Worm (Caenorhabditis elegans) whole organism, early embryonic: ENCODE measurements around the gene gpa-3.

Source experiments
- B0310.2 ChIP-seq: sonication (generic microtip); optimal IDR thresholded peaks from 2 replicates; lab custom pipeline; 2016; ENCODE audit warnings: mild to moderate bottlenecking, missing genetic modification characterization, missing compliant biosample characterization
- F13C5.2 ChIP-seq: sonication (generic microtip); optimal IDR thresholded peaks from 2 replicates; lab custom pipeline; 2017; ENCODE audit warnings: mild to moderate bottlenecking, missing genetic modification characterization, inconsistent platforms, missing compliant biosample characterization
- aly-1 ChIP-seq: sonication (generic microtip); optimal IDR thresholded peaks from 2 replicates; lab custom pipeline; 2016; ENCODE audit warnings: missing genetic modification characterization, missing compliant biosample characterization
- ama-1 ChIP-seq: fragments of 150-350 bp; optimal IDR thresholded peaks from 2 replicates; lab custom pipeline; 2014
- ceh-13 ChIP-seq: fragments of 200-800 bp; sonication (Bioruptor generic); optimal IDR thresholded peaks from 2 replicates; lab custom pipeline; 2018; ENCODE audit warnings: mild to moderate bottlenecking, missing genetic modification characterization, missing compliant biosample characterization
- ceh-36 ChIP-seq: sonication (generic microtip); optimal IDR thresholded peaks from 2 replicates; lab custom pipeline; 2016; ENCODE audit warnings: missing genetic modification characterization, inconsistent platforms, missing compliant biosample characterization
- ets-7 ChIP-seq: sonication (generic microtip); optimal IDR thresholded peaks from 2 replicates; lab custom pipeline; 2016; ENCODE audit warnings: missing genotype, missing genetic modification characterization, missing compliant biosample characterization
- flt-1 ChIP-seq: fragments of 200-800 bp; sonication (Bioruptor generic); IDR thresholded peaks from 2 replicates; pipeline ENCODE4 v1.3.6; 2022; ENCODE audit warnings: missing genetic modification characterization, missing compliant biosample characterization
- hmbx-1 ChIP-seq: sonication (generic microtip); optimal IDR thresholded peaks from 2 replicates; lab custom pipeline; 2016; ENCODE audit warnings: mild to moderate bottlenecking, missing genetic modification characterization, missing compliant biosample characterization
- hmg-4 ChIP-seq: fragments of 200-800 bp; sonication (Bioruptor generic); optimal IDR thresholded peaks from 2 replicates; lab custom pipeline; 2018; ENCODE audit warnings: mild to moderate bottlenecking, missing genetic modification characterization, missing compliant biosample characterization
- hnd-1 ChIP-seq: sonication (generic microtip); optimal IDR thresholded peaks from 2 replicates; lab custom pipeline; 2016; ENCODE audit warnings: missing genetic modification characterization, missing compliant biosample characterization
- pes-1 ChIP-seq: fragments of 200-800 bp; sonication (Bioruptor generic); IDR thresholded peaks from 2 replicates; pipeline ENCODE4 v1.3.6; 2022; ENCODE audit warnings: missing genetic modification reagents, missing genetic modification characterization, missing compliant biosample characterization
- scrt-1 ChIP-seq: fragments of 200-800 bp; sonication (Bioruptor generic); IDR thresholded peaks from 2 replicates; pipeline ENCODE4 v1.3.6; 2022; ENCODE audit warnings: missing genetic modification characterization, missing compliant biosample characterization
- sea-1 ChIP-seq: fragments of 200-800 bp; sonication (Bioruptor generic); conservative IDR thresholded peaks from 2 replicates; pipeline ENCODE4 v1.3.6; 2022; ENCODE audit warnings: missing genetic modification characterization, missing compliant biosample characterization
- tbx-11 ChIP-seq: fragments of 200-800 bp; sonication (Bioruptor generic); IDR thresholded peaks from 2 replicates; pipeline ENCODE4 v1.3.6; 2022; ENCODE audit warnings: missing genetic modification characterization, missing compliant biosample characterization
- tbx-37 ChIP-seq: fragments of 200-800 bp; sonication (Bioruptor generic); conservative IDR thresholded peaks from 2 replicates; pipeline ENCODE4 v1.3.6; 2022; ENCODE audit warnings: missing genetic modification reagents, missing genetic modification characterization, missing compliant biosample characterization
- tra-4 ChIP-seq: sonication (generic microtip); optimal IDR thresholded peaks from 2 replicates; lab custom pipeline; 2017; ENCODE audit warnings: missing genetic modification characterization, missing compliant biosample characterization

The gpa-3 gene

DNA sequence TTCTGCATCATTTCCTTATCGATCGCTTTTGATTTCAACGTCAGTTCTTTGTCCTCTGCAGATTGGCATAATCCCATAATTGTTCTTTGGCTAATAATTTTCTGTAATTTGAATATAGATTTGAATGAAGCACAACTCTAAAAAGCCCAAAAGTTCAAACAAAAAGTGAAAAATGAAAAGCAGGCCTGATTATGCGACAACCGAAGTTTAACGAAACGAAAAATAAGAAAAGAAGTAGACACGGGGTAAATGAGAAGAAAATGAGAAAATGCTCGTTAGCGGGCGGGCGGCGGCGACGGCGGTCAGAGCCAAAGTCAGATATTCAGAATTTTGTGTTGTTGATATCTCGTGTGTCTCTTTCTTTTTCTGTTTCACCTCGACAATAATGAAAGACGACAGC is at the start of gene gpa-3:
TSS of gene gpa-3 (minus strand) at position 101 of the 400 bp plus-strand sequence.
- TF ChIP-seq ets-7 (no peak), sea-1 (GFP tag; lab: Robert Waterston, UW) (no peak), ceh-36 (tag; lab: Kevin White, UChicago) (no peak), ceh-13 (GFP tag; lab: Kevin White, UChicago) (no peak), pes-1 (GFP tag; lab: Robert Waterston, UW) (no peak)

ce11 chrV:9408869-9409268 is 49.3 kb upstream of the gpa-3 start:
- TF ChIP-seq B0310.2 (tag; lab: Kevin White, UChicago) (no peak), ceh-13 (GFP tag; lab: Kevin White, UChicago) (no peak), F13C5.2 (no peak), ets-7 (no peak), hmbx-1 (no peak), ama-1 (lab: Kevin White, UChicago) (no peak), tbx-11 (GFP tag; lab: Robert Waterston, UW) (no peak), hnd-1 (tag; lab: Kevin White, UChicago) (no peak), sea-1 (GFP tag; lab: Robert Waterston, UW) (no peak), flt-1 (GFP tag; lab: Robert Waterston, UW) (no peak), scrt-1 (GFP tag; lab: Robert Waterston, UW) (no peak), pes-1 (GFP tag; lab: Robert Waterston, UW) (no peak), ceh-36 (tag; lab: Kevin White, UChicago) (no peak), tra-4 (tag; lab: Kevin White, UChicago) (no peak), aly-1 (tag; lab: Kevin White, UChicago) (no peak), hmg-4 (GFP tag; lab: Kevin White, UChicago) (no peak), tbx-37 (GFP tag; lab: Robert Waterston, UW) (no peak)

DNA sequence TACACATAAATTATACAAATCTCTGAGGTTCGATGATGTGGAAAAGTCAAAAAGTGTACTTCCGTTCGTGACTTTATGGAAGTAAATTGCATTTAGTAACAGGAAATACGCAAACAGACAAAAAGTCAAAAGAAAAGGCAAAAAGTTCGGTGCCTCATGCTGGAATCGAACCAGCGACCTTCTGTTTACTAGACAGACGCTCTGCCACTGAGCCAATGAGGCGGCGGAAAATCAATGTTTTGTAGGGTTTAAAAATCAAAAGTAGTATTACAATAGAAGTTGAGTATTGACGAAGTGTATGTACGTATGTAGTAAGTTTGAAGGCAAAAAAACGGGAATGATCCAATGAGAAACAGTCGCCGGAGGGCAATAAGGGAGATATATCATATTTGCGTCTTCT is 47.3 kb upstream of the gpa-3 start:
- TF ChIP-seq flt-1 (GFP tag; lab: Robert Waterston, UW) (no peak), ceh-13 (GFP tag; lab: Kevin White, UChicago) (no peak), pes-1 (GFP tag; lab: Robert Waterston, UW) (no peak), ama-1 (lab: Kevin White, UChicago) (no peak), F13C5.2 (no peak), ets-7 (no peak), ceh-36 (tag; lab: Kevin White, UChicago) (no peak), scrt-1 (GFP tag; lab: Robert Waterston, UW) (no peak)

- TF ChIP-seq tbx-11 (GFP tag; lab: Robert Waterston, UW), result no peak
- TF ChIP-seq ceh-36 (tag; lab: Kevin White, UChicago), result no peak
- TF ChIP-seq B0310.2 (tag; lab: Kevin White, UChicago), result no peak
- no peak for TF ChIP-seq tbx-37 (GFP tag; lab: Robert Waterston, UW)
Observed at ce11 chrV:9399886-9400373, 40.4 kb upstream of the gpa-3 start, which contains the start of gene trpp-4. TSS of gene trpp-4 (plus strand) at chrV:9400327.

- TF ChIP-seq scrt-1 (GFP tag; lab: Robert Waterston, UW) (no peak), aly-1 (tag; lab: Kevin White, UChicago) (no peak), tbx-37 (GFP tag; lab: Robert Waterston, UW) (no peak), tra-4 (tag; lab: Kevin White, UChicago) (no peak), F13C5.2 (no peak), hmg-4 (GFP tag; lab: Kevin White, UChicago) (no peak), hnd-1 (tag; lab: Kevin White, UChicago) (no peak), flt-1 (GFP tag; lab: Robert Waterston, UW) (no peak), hmbx-1 (no peak), sea-1 (GFP tag; lab: Robert Waterston, UW) (no peak), ceh-13 (GFP tag; lab: Kevin White, UChicago) (no peak), pes-1 (GFP tag; lab: Robert Waterston, UW) (no peak), ets-7 (no peak), ceh-36 (tag; lab: Kevin White, UChicago) (no peak), tbx-11 (GFP tag; lab: Robert Waterston, UW) (no peak)
Observed at ce11 chrV:9394938-9395639, 35.5 kb upstream of the gpa-3 start.

DNA sequence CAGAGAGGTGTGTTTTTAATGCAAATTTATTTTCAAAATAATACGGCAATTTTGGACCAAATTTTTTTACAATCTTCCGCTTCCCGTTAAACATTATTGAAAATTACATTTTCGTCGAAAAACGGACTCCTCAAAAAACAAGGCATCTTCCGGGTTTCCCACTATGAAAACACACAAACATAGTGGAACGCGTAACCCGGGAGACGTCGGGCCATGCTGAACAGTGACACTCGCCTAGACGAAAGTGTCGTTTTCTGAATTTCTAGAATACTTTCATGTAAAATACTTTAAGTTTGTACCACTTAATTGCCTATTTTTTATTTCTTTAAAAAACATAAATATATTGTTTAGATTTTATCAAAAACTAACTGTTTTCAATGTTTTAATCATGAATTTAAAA is 32.4 kb upstream of the gpa-3 start:
- TF ChIP-seq tra-4 (tag; lab: Kevin White, UChicago) (no peak), ama-1 (lab: Kevin White, UChicago) (no peak), F13C5.2 (no peak), tbx-11 (GFP tag; lab: Robert Waterston, UW) (no peak), hmg-4 (GFP tag; lab: Kevin White, UChicago) (no peak), B0310.2 (tag; lab: Kevin White, UChicago) (no peak), hnd-1 (tag; lab: Kevin White, UChicago) (no peak), aly-1 (tag; lab: Kevin White, UChicago) (no peak), pes-1 (GFP tag; lab: Robert Waterston, UW) (no peak), scrt-1 (GFP tag; lab: Robert Waterston, UW) (no peak), hmbx-1 (no peak)

DNA sequence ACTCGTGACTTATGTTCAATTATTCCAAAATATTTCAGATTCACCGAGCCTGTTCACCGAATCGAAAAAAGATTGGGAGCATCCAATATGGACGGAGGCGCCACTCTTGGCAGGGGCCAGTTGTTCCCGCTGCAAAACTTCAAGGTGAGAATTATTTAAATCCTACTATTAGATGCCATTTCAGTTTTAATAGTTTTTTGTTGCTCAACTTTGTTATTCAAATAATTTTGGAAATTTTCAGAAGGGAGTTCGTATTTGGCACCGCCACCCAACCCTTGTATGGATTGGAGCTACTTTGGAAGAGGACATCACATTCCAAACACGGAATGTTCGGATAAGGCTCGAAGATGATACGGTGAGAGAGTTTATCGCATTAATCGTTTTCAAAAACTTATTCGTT is 26.6 kb upstream of the gpa-3 start, which contains the start of gene hum-2:
TSS of gene hum-2 (plus strand) at position 33 of the 400 bp plus-strand sequence.
- TF ChIP-seq B0310.2 (tag; lab: Kevin White, UChicago), result no peak
- no peak for TF ChIP-seq scrt-1 (GFP tag; lab: Robert Waterston, UW)
- TF ChIP-seq ama-1 (lab: Kevin White, UChicago), result no peak
- no peak for TF ChIP-seq flt-1 (GFP tag; lab: Robert Waterston, UW)
- no peak for TF ChIP-seq aly-1 (tag; lab: Kevin White, UChicago)
- no peak for TF ChIP-seq tbx-37 (GFP tag; lab: Robert Waterston, UW)
- no peak for TF ChIP-seq tra-4 (tag; lab: Kevin White, UChicago)
- no peak for TF ChIP-seq hmg-4 (GFP tag; lab: Kevin White, UChicago)
- no peak for TF ChIP-seq sea-1 (GFP tag; lab: Robert Waterston, UW)
- TF ChIP-seq ets-7, result no peak
- TF ChIP-seq hnd-1 (tag; lab: Kevin White, UChicago), result no peak
- TF ChIP-seq pes-1 (GFP tag; lab: Robert Waterston, UW), result no peak
- TF ChIP-seq ceh-13 (GFP tag; lab: Kevin White, UChicago), result no peak
